Fruit fly (Drosophila melanogaster) whole organism, adult: ENCODE measurements around the gene Tsp74F.

ENCODE experiments used
- CG11617 ChIP-seq: fragments of 200-800 bp; sonication (Bioruptor generic); optimal IDR thresholded peaks from 2 replicates; lab custom pipeline; 2017; ENCODE audit warnings: mild to moderate bottlenecking, missing biosample characterization, missing genetic modification reagents, missing genetic modification characterization
- CG7101 ChIP-seq: fragments of 200-800 bp; sonication (Bioruptor generic); optimal IDR thresholded peaks from 2 replicates; lab custom pipeline; 2018; ENCODE audit warnings: missing biosample characterization, mild to moderate bottlenecking, missing genetic modification characterization, moderate library complexity
- Mnt ChIP-seq: fragments of 200-800 bp; sonication (Bioruptor generic); optimal IDR thresholded peaks from 2 replicates; lab custom pipeline; 2016; ENCODE audit warnings: missing biosample characterization, mild to moderate bottlenecking, missing genetic modification characterization
- kay ChIP-seq: fragments of 200-800 bp; sonication (Bioruptor generic); peaks from one replicate; lab custom pipeline; 2016; ENCODE audit warnings: missing biosample characterization, missing genetic modification characterization, borderline replicate concordance
- ovo ChIP-seq: fragments of 200-800 bp; sonication (Bioruptor generic); optimal IDR thresholded peaks from 2 replicates; lab custom pipeline; 2016; ENCODE audit warnings: missing biosample characterization, missing genetic modification characterization

dm6 chr3L:17846169-17846981, 49.3 kb downstream of the Tsp74F start, which contains the start of the genes MED19 and CG7430:
- TF ChIP-seq Mnt (peak; percentile 58), CG7101 (peak; percentile 41), kay (GFP tag; lab: Kevin White, UChicago) (no peak), CG11617 (GFP tag; lab: Kevin White, UChicago) (no peak), ovo (GFP tag; lab: Kevin White, UChicago) (no peak)
